Fruit fly (Drosophila melanogaster): Measurements from ENCODE around the gene PIG-P.

Gene PIG-P

dm6 chr3R:26056381-26056780 lies 1.6 kb downstream of the PIG-P start, which contains the start of the genes Sld5 and CG14543 (continued):
- TF ChIP-seq Bdp1 (GFP tag; optimal IDR thresholded peaks at IDR 0.05) (no peak), CG5245 (GFP tag; optimal IDR thresholded peaks at IDR 0.05) (no peak), Sin3A (optimal IDR thresholded peaks at IDR 0.05) (peak; percentile 16), CG32772 (GFP tag; IDR thresholded peaks at IDR 0.05) (no peak), MESR4 (GFP tag; optimal IDR thresholded peaks at IDR 0.05) (peak; percentile 49), p53 (GFP tag; optimal IDR thresholded peaks at IDR 0.05) (no peak), pros (GFP tag; optimal IDR thresholded peaks at IDR 0.05) (no peak), pb (GFP tag; optimal IDR thresholded peaks at IDR 0.05) (no peak), CG11723 (GFP tag; optimal IDR thresholded peaks at IDR 0.05) (no peak), Nf-YA (GFP tag; IDR thresholded peaks at IDR 0.05) (no peak), ranshi (GFP tag; IDR thresholded peaks at IDR 0.05) (no peak), prd (optimal IDR thresholded peaks at IDR 0.05) (no peak), prd (GFP tag; IDR thresholded peaks at IDR 0.05) (no peak), Sry-δ (GFP tag; optimal IDR thresholded peaks at IDR 0.05) (peak; percentile 40), CG9876 (GFP tag; optimal IDR thresholded peaks at IDR 0.05) (no peak), ara (GFP tag; IDR thresholded peaks at IDR 0.05) (no peak), CG2120 (GFP tag; optimal IDR thresholded peaks at IDR 0.05) (peak; percentile 33), NK7.1 (GFP tag; optimal IDR thresholded peaks at IDR 0.05) (no peak), Six4 (GFP tag; optimal IDR thresholded peaks at IDR 0.05) (no peak), Dip3 (GFP tag; optimal IDR thresholded peaks at IDR 0.05) (no peak), CG2116 (GFP tag; optimal IDR thresholded peaks at IDR 0.05) (peak; percentile 14), en (GFP tag; optimal IDR thresholded peaks at IDR 0.05) (no peak), stc (GFP tag; IDR thresholded peaks at IDR 0.05) (no peak), CG14667 (GFP tag; IDR thresholded peaks at IDR 0.05) (no peak), ewg (GFP tag; optimal IDR thresholded peaks at IDR 0.05) (peak; percentile 10), dimm (GFP tag; IDR thresholded peaks at IDR 0.05) (no peak), Trl (optimal IDR thresholded peaks at IDR 0.05) (no peak), Trl (GFP tag; optimal IDR thresholded peaks at IDR 0.05) (peak; percentile 30), h (optimal IDR thresholded peaks at IDR 0.05) (no peak), phol (tag; optimal IDR thresholded peaks at IDR 0.05) (peak; percentile 40), CG10209 (GFP tag; optimal IDR thresholded peaks at IDR 0.05) (no peak), mam (GFP tag; optimal IDR thresholded peaks at IDR 0.05) (peak; percentile 18), hbn (GFP tag; IDR thresholded peaks at IDR 0.05; ENCODE audit: partially characterized antibody) (no peak), exex (tag; optimal IDR thresholded peaks at IDR 0.05) (no peak), CG11398 (GFP tag; optimal IDR thresholded peaks at IDR 0.05) (no peak), Myb (GFP tag; optimal IDR thresholded peaks at IDR 0.05) (peak; percentile 64), CG9215 (GFP tag; IDR thresholded peaks at IDR 0.05) (no peak), CG2199 (GFP tag; IDR thresholded peaks at IDR 0.05) (no peak), cg (GFP tag; optimal IDR thresholded peaks at IDR 0.05) (no peak), sisA (GFP tag; IDR thresholded peaks at IDR 0.05) (no peak), CG12391 (tag; optimal IDR thresholded peaks at IDR 0.05) (no peak), CG6175 (GFP tag; IDR thresholded peaks at IDR 0.05) (no peak), PHDP (tag; optimal IDR thresholded peaks at IDR 0.05) (no peak), sob (GFP tag; IDR thresholded peaks at IDR 0.05) (peak; percentile 48; the same call in 1 of the 2 replicates), Scr (GFP tag; IDR thresholded peaks at IDR 0.05; ENCODE audit: partially characterized antibody) (0 out of 2 replicates have a peak, but pooled peaks have one; percentile 13), HmgD (GFP tag; optimal IDR thresholded peaks at IDR 0.05) (no peak), Ets97D (GFP tag; optimal IDR thresholded peaks at IDR 0.05) (peak; percentile 91), NfI (GFP tag; optimal IDR thresholded peaks at IDR 0.05) (peak; percentile 38), CG16863 (GFP tag; optimal IDR thresholded peaks at IDR 0.05) (no peak), Bgb (GFP tag; IDR thresholded peaks at IDR 0.05; ENCODE audit: partially characterized antibody) (peak; percentile 36; the same call in 1 of the 2 replicates), slp2 (GFP tag; optimal IDR thresholded peaks at IDR 0.05) (no peak), gem (tag; optimal IDR thresholded peaks at IDR 0.05) (no peak), CG30431 (GFP tag; optimal IDR thresholded peaks at IDR 0.05) (no peak), nerfin-2 (GFP tag; IDR thresholded peaks at IDR 0.05; ENCODE audit: partially characterized antibody) (no peak)

All from whole organism, embryonic.